Fruit fly (Drosophila melanogaster) whole organism, pupa: ENCODE measurements around the gene Osi18.

Experiments used
- CG14655 ChIP-seq: fragments of 200-800 bp; sonication (Bioruptor generic); optimal IDR thresholded peaks from 3 replicates; lab custom pipeline; 2017; ENCODE audit warnings: mild to moderate bottlenecking, missing biosample characterization, missing genetic modification reagents, missing genetic modification characterization
- CG15710 ChIP-seq: fragments of 200-800 bp; sonication (Bioruptor generic); optimal IDR thresholded peaks from 2 replicates; lab custom pipeline; 2018; ENCODE audit warnings: missing biosample characterization, mild to moderate bottlenecking, missing genetic modification characterization, moderate library complexity
- CG17806 ChIP-seq: fragments of 200-800 bp; sonication (Bioruptor generic); optimal IDR thresholded peaks from 2 replicates; lab custom pipeline; 2018; ENCODE audit warnings: missing biosample characterization, mild to moderate bottlenecking, missing genetic modification characterization, moderate library complexity
- CG32121 ChIP-seq: fragments of 200-800 bp; sonication (Bioruptor generic); IDR thresholded peaks from 2 replicates; pipeline ENCODE4 v1.3.6; 2022; ENCODE audit warnings: missing biosample characterization, missing genetic modification characterization
- CG34367 ChIP-seq: fragments of 200-800 bp; sonication (Bioruptor generic); optimal IDR thresholded peaks from 2 replicates; lab custom pipeline; 2018; ENCODE audit warnings: missing biosample characterization, mild to moderate bottlenecking, missing genetic modification characterization
- CG4496 ChIP-seq: fragments of 200-800 bp; sonication (Bioruptor generic); IDR thresholded peaks from 3 replicates; pipeline ENCODE4 v1.3.6; 2022; ENCODE audit warnings: missing biosample characterization, missing genetic modification characterization
- CG9948 ChIP-seq: fragments of 200-800 bp; sonication (Bioruptor generic); optimal IDR thresholded peaks from 2 replicates; lab custom pipeline; 2018; ENCODE audit warnings: missing biosample characterization, mild to moderate bottlenecking, missing genetic modification characterization, moderate library complexity
- D1 ChIP-seq: fragments of 200-800 bp; sonication (Bioruptor generic); optimal IDR thresholded peaks from 2 replicates; lab custom pipeline; 2018; ENCODE audit warnings: missing biosample characterization, mild to moderate bottlenecking, missing genetic modification characterization, moderate library complexity
- EcR ChIP-seq: fragments of 200-800 bp; sonication (Bioruptor generic); optimal IDR thresholded peaks from 3 replicates; lab custom pipeline; 2019; ENCODE audit warnings: missing biosample characterization, missing genetic modification characterization, mild to moderate bottlenecking, moderate library complexity, missing genetic modification reagents
- Pif1A ChIP-seq: fragments of 200-800 bp; sonication (Bioruptor generic); optimal IDR thresholded peaks from 3 replicates; lab custom pipeline; 2016; ENCODE audit warnings: missing biosample characterization, missing genetic modification characterization
- Snoo ChIP-seq: fragments of 200-800 bp; sonication (Bioruptor generic); optimal IDR thresholded peaks from 3 replicates; lab custom pipeline; 2017; ENCODE audit warnings: missing biosample characterization, mild to moderate bottlenecking, missing genetic modification characterization, inconsistent platforms
- fd96Ca ChIP-seq: fragments of 200-800 bp; sonication (Bioruptor generic); IDR thresholded peaks from 3 replicates; pipeline ENCODE4 v1.3.6; 2022; ENCODE audit warnings: missing biosample characterization, missing genetic modification characterization
- gl ChIP-seq: fragments of 200-800 bp; sonication (Bioruptor generic); optimal IDR thresholded peaks from 2 replicates; lab custom pipeline; 2018; ENCODE audit warnings: missing biosample characterization, mild to moderate bottlenecking, missing genetic modification characterization
- rn ChIP-seq: fragments of 200-800 bp; sonication (Bioruptor generic); IDR thresholded peaks from 2 replicates; pipeline ENCODE4 v1.3.6; 2022; ENCODE audit warnings: missing biosample characterization, missing genetic modification characterization

DNA sequence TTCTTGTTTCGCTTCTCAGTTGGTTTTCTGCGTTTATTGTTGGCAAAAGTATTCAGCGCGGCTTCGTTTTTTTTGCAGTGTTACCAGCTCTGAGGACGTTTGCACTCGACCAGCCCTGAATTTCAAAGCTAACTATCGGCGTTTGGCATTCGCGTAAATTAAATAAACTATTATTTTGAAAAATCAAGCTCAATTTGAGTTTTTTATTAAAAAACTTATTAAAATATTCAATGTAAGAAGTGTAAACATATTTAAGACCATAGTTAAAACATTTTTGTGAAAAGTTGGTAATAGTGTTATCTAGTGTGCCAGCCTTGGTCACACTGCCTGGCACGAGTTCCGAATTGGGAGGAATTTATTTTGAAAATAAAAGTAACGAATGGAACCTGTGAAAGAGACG, 15.8 kb downstream of the Osi18 start, which contains the start of the genes SmD2 and CG18048:
- TF ChIP-seq CG9948 (tag; lab: Kevin White, UChicago): no peak
- no peak for TF ChIP-seq CG34367 (tag; lab: Kevin White, UChicago)
- no peak for TF ChIP-seq CG32121 (GFP tag; lab: Robert Waterston, UW)
- TF ChIP-seq CG15710: no peak
- no peak for TF ChIP-seq rn (GFP tag; lab: Robert Waterston, UW)
- no peak for TF ChIP-seq CG4496 (GFP tag; lab: Robert Waterston, UW)
- no peak for TF ChIP-seq EcR (GFP tag; lab: Kevin White, UChicago)
- no peak for TF ChIP-seq CG14655 (GFP tag; lab: Kevin White, UChicago)
- TF ChIP-seq Pif1A (GFP tag; lab: Kevin White, UChicago): no peak
- TF ChIP-seq CG17806 (tag; lab: Kevin White, UChicago): no peak
- no peak for TF ChIP-seq Snoo (tag; lab: Kevin White, UChicago)
- TF ChIP-seq fd96Ca (GFP tag; lab: Robert Waterston, UW): no peak
- no peak for TF ChIP-seq gl (tag; lab: Kevin White, UChicago)
- no peak for TF ChIP-seq D1
